Fruit fly (Drosophila melanogaster) whole organism, prepupa: ENCODE results near the gene CG4424.

Experiments used
- CG11902 ChIP-seq: fragments of 200-800 bp; sonication (Bioruptor generic); optimal IDR thresholded peaks from 3 replicates; lab custom pipeline; 2016; ENCODE audit warnings: missing biosample characterization, missing genetic modification characterization
- Gug ChIP-seq: fragments of 200-800 bp; sonication (Bioruptor generic); IDR thresholded peaks from 2 replicates; pipeline ENCODE4 v1.3.6; 2022; ENCODE audit warnings: missing biosample characterization, missing genetic modification characterization
- Lpt ChIP-seq: fragments of 200-800 bp; sonication (Bioruptor generic); optimal IDR thresholded peaks from 3 replicates; lab custom pipeline; 2016; ENCODE audit warnings: missing biosample characterization, missing genetic modification characterization
- Sox15 ChIP-seq: fragments of 200-800 bp; sonication (Bioruptor generic); optimal IDR thresholded peaks from 3 replicates; lab custom pipeline; 2016; ENCODE audit warnings: missing biosample characterization, missing genetic modification characterization

dm6 chr3R:19985376-19985775, 42.5 kb downstream of the CG4424 start:
- TF ChIP-seq CG11902 (GFP tag; lab: Kevin White, UChicago) (no peak), Gug (GFP tag; lab: Robert Waterston, UW) (no peak), Sox15 (GFP tag; lab: Kevin White, UChicago) (no peak), Lpt (no peak)
